Fruit fly (Drosophila melanogaster) whole organism, embryonic: ENCODE results near the gene CG6398.
A peak's percentile ranks its signal among the peaks of the same experiment; 100 is the strongest.

Experiments
- Bgb ChIP-seq: fragments of 200-800 bp; sonication (Bioruptor generic); IDR thresholded peaks from 2 replicates; pipeline ENCODE4 v1.3.6; 2022; ENCODE audit warnings: missing biosample characterization, missing genetic modification characterization; ENCODE audit not compliant: partially characterized antibody
- Blimp-1 ChIP-seq: fragments of 200-800 bp; sonication (Bioruptor generic); optimal IDR thresholded peaks from 3 replicates; lab custom pipeline; 2018; ENCODE audit warnings: missing biosample characterization, missing genetic modification characterization, mild to moderate bottlenecking, moderate library complexity, missing genetic modification reagents
- CG10267 ChIP-seq: fragments of 200-800 bp; sonication (Bioruptor generic); optimal IDR thresholded peaks from 2 replicates; lab custom pipeline; 2018; ENCODE audit warnings: missing biosample characterization, mild to moderate bottlenecking, missing genetic modification characterization, moderate library complexity
- CG11560 ChIP-seq: fragments of 200-800 bp; sonication (Bioruptor generic); IDR thresholded peaks from 3 replicates; pipeline ENCODE4 v1.3.6; 2022; ENCODE audit warnings: missing biosample characterization, missing genetic modification characterization
- CG12391 ChIP-seq: fragments of 200-800 bp; sonication (Bioruptor generic); optimal IDR thresholded peaks from 3 replicates; lab custom pipeline; 2018; ENCODE audit warnings: missing biosample characterization, mild to moderate bottlenecking, missing genetic modification characterization, moderate library complexity
- CG12659 ChIP-seq: fragments of 200-800 bp; sonication (Bioruptor generic); optimal IDR thresholded peaks from 3 replicates; lab custom pipeline; 2017; ENCODE audit warnings: mild to moderate bottlenecking, missing biosample characterization, missing genetic modification reagents, missing genetic modification characterization
- CG12744 ChIP-seq: fragments of 200-800 bp; sonication (Bioruptor generic); optimal IDR thresholded peaks from 2 replicates; lab custom pipeline; 2016; ENCODE audit warnings: missing biosample characterization, missing genetic modification characterization
- CG15601 ChIP-seq: fragments of 200-800 bp; sonication (Bioruptor generic); optimal IDR thresholded peaks from 3 replicates; lab custom pipeline; 2019; ENCODE audit warnings: missing biosample characterization, mild to moderate bottlenecking, missing genetic modification characterization, moderate library complexity
- CG15696 ChIP-seq: fragments of 200-800 bp; sonication (Bioruptor generic); optimal IDR thresholded peaks from 2 replicates; lab custom pipeline; 2019; ENCODE audit warnings: missing biosample characterization, mild to moderate bottlenecking, missing genetic modification characterization, moderate library complexity
- CG1602 ChIP-seq: fragments of 200-800 bp; sonication (Bioruptor generic); optimal IDR thresholded peaks from 3 replicates; lab custom pipeline; 2016; ENCODE audit warnings: missing biosample characterization, missing genetic modification characterization
- CG1603 ChIP-seq: fragments of 200-800 bp; sonication (Bioruptor generic); optimal IDR thresholded peaks from 2 replicates; lab custom pipeline; 2019; ENCODE audit warnings: missing biosample characterization, mild to moderate bottlenecking, missing genetic modification characterization, moderate library complexity
- CG16813 ChIP-seq: fragments of 200-800 bp; sonication (Bioruptor generic); IDR thresholded peaks from 3 replicates; pipeline ENCODE4 v1.3.6; 2022; ENCODE audit warnings: missing biosample characterization, missing genetic modification characterization; ENCODE audit not compliant: partially characterized antibody
- CG17361 ChIP-seq: fragments of 200-800 bp; sonication (Bioruptor generic); IDR thresholded peaks from 3 replicates; pipeline ENCODE4 v1.3.6; 2022; ENCODE audit warnings: missing biosample characterization, missing genetic modification characterization
- CG2116 ChIP-seq: fragments of 200-800 bp; sonication (Bioruptor generic); optimal IDR thresholded peaks from 3 replicates; lab custom pipeline; 2018; ENCODE audit warnings: missing biosample characterization, mild to moderate bottlenecking, missing genetic modification characterization
- CG30020 ChIP-seq: fragments of 200-800 bp; optimal IDR thresholded peaks from 2 replicates; lab custom pipeline; 2019; ENCODE audit warnings: missing biosample characterization, mild to moderate bottlenecking, missing genetic modification characterization, moderate library complexity
- CG31224 ChIP-seq: fragments of 200-800 bp; sonication (Bioruptor generic); IDR thresholded peaks from 2 replicates; pipeline ENCODE4 v1.3.6; 2022; ENCODE audit warnings: missing biosample characterization, missing genetic modification characterization
- CG8924 ChIP-seq: fragments of 200-800 bp; optimal IDR thresholded peaks from 3 replicates; lab custom pipeline; 2019; ENCODE audit warnings: missing biosample characterization, mild to moderate bottlenecking, missing genetic modification characterization, moderate library complexity
- CG9797 ChIP-seq: fragments of 200-800 bp; sonication (Bioruptor generic); optimal IDR thresholded peaks from 3 replicates; lab custom pipeline; 2018; ENCODE audit warnings: missing biosample characterization, mild to moderate bottlenecking, missing genetic modification characterization
- CG9876 ChIP-seq: fragments of 200-800 bp; sonication (Bioruptor generic); optimal IDR thresholded peaks from 2 replicates; lab custom pipeline; 2016; ENCODE audit warnings: missing biosample characterization, missing genetic modification characterization
- CkIIα-i1 ChIP-seq: fragments of 200-800 bp; sonication (Bioruptor generic); IDR thresholded peaks from 2 replicates; pipeline ENCODE4 v1.3.6; 2022; ENCODE audit warnings: missing biosample characterization, missing genetic modification characterization
- CoRest ChIP-seq: fragments of 200-800 bp; sonication (Bioruptor generic); optimal IDR thresholded peaks from 3 replicates; lab custom pipeline; 2018; ENCODE audit warnings: missing biosample characterization, mild to moderate bottlenecking, missing genetic modification characterization, moderate library complexity
- Deaf1 ChIP-seq: fragments of 200-800 bp; optimal IDR thresholded peaks from 3 replicates; lab custom pipeline; 2019; ENCODE audit warnings: missing biosample characterization, mild to moderate bottlenecking, missing genetic modification characterization, moderate library complexity
- Fer3 ChIP-seq: fragments of 200-800 bp; sonication (Bioruptor generic); optimal IDR thresholded peaks from 2 replicates; lab custom pipeline; 2018; ENCODE audit warnings: missing biosample characterization, mild to moderate bottlenecking, missing genetic modification characterization, moderate library complexity
- H2.0 ChIP-seq: fragments of 200-800 bp; sonication (Bioruptor generic); IDR thresholded peaks from 2 replicates; pipeline ENCODE4 v1.3.6; 2022; ENCODE audit warnings: missing biosample characterization, missing genetic modification characterization
- HLH3B ChIP-seq: fragments of 200-800 bp; sonication (Bioruptor generic); IDR thresholded peaks from 2 replicates; pipeline ENCODE4 v1.3.6; 2022; ENCODE audit warnings: missing biosample characterization, missing genetic modification characterization
- PHDP ChIP-seq: fragments of 200-800 bp; sonication (Bioruptor generic); optimal IDR thresholded peaks from 3 replicates; lab custom pipeline; 2018; ENCODE audit warnings: missing biosample characterization, mild to moderate bottlenecking, missing genetic modification characterization, moderate library complexity
- Trl ChIP-seq, 3 experiments: fragments of >200 bp in 2 of 3; fragments of 200-800 bp in 1 of 3; sonication (Bioruptor generic) in 1 of 3; optimal IDR thresholded peaks; 2 replicates in 1 of 3; 3 replicates in 2 of 3; lab custom pipeline; 2016 to 2017; ENCODE audit warnings: missing biosample characterization in 1 of 3, missing genetic modification characterization in 1 of 3
- abd-A ChIP-seq: fragments of 200-800 bp; sonication (Bioruptor generic); optimal IDR thresholded peaks from 3 replicates; lab custom pipeline; 2019; ENCODE audit warnings: missing biosample characterization, mild to moderate bottlenecking, missing genetic modification characterization, moderate library complexity
- bcd ChIP-seq: fragments of 200-800 bp; sonication (Bioruptor generic); optimal IDR thresholded peaks from 2 replicates; lab custom pipeline; 2017; ENCODE audit warnings: missing biosample characterization, mild to moderate bottlenecking, missing genetic modification characterization
- bsh ChIP-seq, 2 experiments: fragments of 200-800 bp; sonication (Bioruptor generic); optimal IDR thresholded peaks; 2 replicates each; lab custom pipeline; 2017 to 2018; ENCODE audit warnings: mild to moderate bottlenecking in 2 of 2, missing biosample characterization in 2 of 2, missing genetic modification characterization in 2 of 2, moderate library complexity in 1 of 2
- btn ChIP-seq: fragments of 200-800 bp; sonication (Bioruptor generic); optimal IDR thresholded peaks from 2 replicates; lab custom pipeline; 2016; ENCODE audit warnings: missing biosample characterization, missing genetic modification characterization
- ci ChIP-seq: fragments of 200-800 bp; sonication (Bioruptor generic); IDR thresholded peaks from 3 replicates; pipeline ENCODE4 v1.3.6; 2022; ENCODE audit warnings: missing biosample characterization, missing genetic modification characterization
- en ChIP-seq: fragments of 200-800 bp; sonication (Bioruptor generic); optimal IDR thresholded peaks from 2 replicates; lab custom pipeline; 2016; ENCODE audit warnings: missing biosample characterization, missing genetic modification characterization
- gem ChIP-seq: fragments of 200-800 bp; sonication (Bioruptor generic); optimal IDR thresholded peaks from 2 replicates; lab custom pipeline; 2019; ENCODE audit warnings: missing biosample characterization, mild to moderate bottlenecking, missing genetic modification characterization, moderate library complexity
- h ChIP-seq: fragments of >200 bp; optimal IDR thresholded peaks from 2 replicates; lab custom pipeline; 2017
- insv ChIP-seq, 2 experiments: fragments of 200-800 bp; sonication (Bioruptor generic); optimal IDR thresholded peaks; 3 replicates each; lab custom pipeline; 2016 to 2018; ENCODE audit warnings: missing biosample characterization in 2 of 2, missing genetic modification characterization in 2 of 2
- jing ChIP-seq: fragments of 200-800 bp; sonication (Bioruptor generic); optimal IDR thresholded peaks from 2 replicates; lab custom pipeline; 2018; ENCODE audit warnings: missing biosample characterization, mild to moderate bottlenecking, missing genetic modification characterization
- kah ChIP-seq: fragments of 200-800 bp; sonication (Bioruptor generic); optimal IDR thresholded peaks from 2 replicates; lab custom pipeline; 2018; ENCODE audit warnings: missing biosample characterization, mild to moderate bottlenecking, missing genetic modification characterization
- kay ChIP-seq: fragments of 200-800 bp; sonication (Bioruptor generic); optimal IDR thresholded peaks from 2 replicates; lab custom pipeline; 2016; ENCODE audit warnings: missing biosample characterization, missing genetic modification characterization
- lilli ChIP-seq: fragments of 200-800 bp; sonication (Bioruptor generic); optimal IDR thresholded peaks from 3 replicates; lab custom pipeline; 2016; ENCODE audit warnings: missing biosample characterization, missing genetic modification characterization
- mam ChIP-seq: fragments of 200-800 bp; sonication (Bioruptor generic); optimal IDR thresholded peaks from 3 replicates; lab custom pipeline; 2016; ENCODE audit warnings: missing biosample characterization, missing genetic modification characterization
- nerfin-1 ChIP-seq: fragments of 200-800 bp; sonication (Bioruptor generic); optimal IDR thresholded peaks from 3 replicates; lab custom pipeline; 2019; ENCODE audit warnings: missing biosample characterization, mild to moderate bottlenecking, missing genetic modification characterization, moderate library complexity
- nmo ChIP-seq: fragments of 200-800 bp; sonication (Bioruptor generic); optimal IDR thresholded peaks from 2 replicates; lab custom pipeline; 2018; ENCODE audit warnings: missing biosample characterization, mild to moderate bottlenecking, missing genetic modification characterization, moderate library complexity
- otp ChIP-seq: fragments of 200-800 bp; sonication (Bioruptor generic); IDR thresholded peaks from 3 replicates; pipeline ENCODE4, ENCODE4 v1.3.6; 2022; ENCODE audit warnings: missing biosample characterization, missing genetic modification characterization
- pho ChIP-seq: fragments of 200-800 bp; sonication (Bioruptor generic); optimal IDR thresholded peaks from 2 replicates; lab custom pipeline; 2016; ENCODE audit warnings: missing biosample characterization, missing genetic modification characterization
- pita ChIP-seq: fragments of 200-800 bp; sonication (Bioruptor generic); optimal IDR thresholded peaks from 2 replicates; lab custom pipeline; 2017; ENCODE audit warnings: missing biosample characterization, mild to moderate bottlenecking, missing genetic modification characterization
- pnt ChIP-seq: fragments of 200-800 bp; sonication (Bioruptor generic); optimal IDR thresholded peaks from 3 replicates; lab custom pipeline; 2016; ENCODE audit warnings: missing biosample characterization, missing genetic modification characterization
- pzg ChIP-seq: fragments of 200-800 bp; sonication (Bioruptor generic); optimal IDR thresholded peaks from 3 replicates; lab custom pipeline; 2018; ENCODE audit warnings: missing biosample characterization, mild to moderate bottlenecking, missing genetic modification characterization, moderate library complexity
- slbo ChIP-seq: fragments of 200-800 bp; sonication (Bioruptor generic); IDR thresholded peaks from 2 replicates; pipeline ENCODE4 v1.3.6; 2022; ENCODE audit warnings: missing biosample characterization, missing genetic modification characterization
- zen2 ChIP-seq: fragments of 200-800 bp; sonication (Bioruptor generic); IDR thresholded peaks from 3 replicates; pipeline ENCODE4 v1.3.6; 2022; ENCODE audit warnings: missing biosample characterization, missing genetic modification characterization; ENCODE audit not compliant: partially characterized antibody

Gene CG6398

DNA sequence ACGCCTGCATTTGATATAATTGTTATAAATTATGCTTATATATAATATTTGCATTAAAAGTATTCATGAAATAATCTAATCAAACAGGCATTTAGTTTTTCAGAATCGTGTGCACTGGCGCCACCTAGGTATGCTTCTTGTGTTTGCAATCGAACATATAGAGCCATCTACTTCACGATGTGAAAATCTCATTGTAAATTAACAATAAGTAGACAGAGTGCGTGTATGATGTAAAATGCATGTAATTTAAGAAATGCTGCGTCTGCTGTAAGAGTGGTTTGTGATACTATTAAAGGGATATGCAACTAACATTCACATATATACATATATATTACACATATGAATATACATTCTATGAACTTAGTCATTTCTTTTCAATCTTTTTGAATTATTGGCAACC lies 10.4 kb upstream of the CG6398 start (continued):
- no peak for TF ChIP-seq Fer3 (tag; lab: Kevin White, UChicago)
- peak; percentile 48; the same call in 1 of the 3 replicates for TF ChIP-seq CG11560 (tag; lab: Robert Waterston, UW)
- TF ChIP-seq pnt, result peak; percentile 19
- TF ChIP-seq CG30020, result no peak
- TF ChIP-seq bcd (GFP tag; lab: Kevin White, UChicago), result peak; percentile 14
- TF ChIP-seq h (lab: Kevin White, UChicago), result no peak
- no peak for TF ChIP-seq CG12744 (GFP tag; lab: Kevin White, UChicago)
- no peak for TF ChIP-seq Deaf1
- TF ChIP-seq kah (GFP tag; lab: Kevin White, UChicago), result no peak
- TF ChIP-seq abd-A (tag; lab: Kevin White, UChicago), result peak; percentile 40
- no peak for TF ChIP-seq PHDP (tag; lab: Kevin White, UChicago)
- TF ChIP-seq gem (tag; lab: Kevin White, UChicago), result peak; percentile 35
- peak; percentile 19 for TF ChIP-seq CG12659 (GFP tag; lab: Kevin White, UChicago)
- 0 out of 2 replicates have a peak, but pooled peaks have one; percentile 21 for TF ChIP-seq H2.0 (GFP tag; lab: Robert Waterston, UW)
- no peak for TF ChIP-seq nerfin-1
- TF ChIP-seq Trl (optimal IDR thresholded peaks at IDR 0.05; lab: Kevin White, UChicago), result no peak
- TF ChIP-seq Trl (GFP tag; optimal IDR thresholded peaks at IDR 0.05; lab: Kevin White, UChicago), result no peak
- 0 out of 3 replicates have a peak, but pooled peaks have one; percentile 33 for TF ChIP-seq CG16813 (GFP tag; lab: Robert Waterston, UW)
- peak; percentile 35 for TF ChIP-seq lilli (GFP tag; lab: Kevin White, UChicago)
- TF ChIP-seq otp (GFP tag; lab: Robert Waterston, UW), result no peak
- TF ChIP-seq CG17361 (GFP tag; lab: Robert Waterston, UW), result peak; percentile 39; the same call in 1 of the 3 replicates
- TF ChIP-seq pita (GFP tag; lab: Kevin White, UChicago), result peak; percentile 70
- peak; percentile 49 for TF ChIP-seq CoRest (tag; lab: Kevin White, UChicago)
- TF ChIP-seq Blimp-1 (GFP tag; lab: Kevin White, UChicago), result peak; percentile 26
- peak in 1 of 2 experiments; percentile 2 for TF ChIP-seq bsh (GFP tag; optimal IDR thresholded peaks at IDR 0.05; lab: Kevin White, UChicago)
- no peak for TF ChIP-seq btn (GFP tag; lab: Kevin White, UChicago)
- TF ChIP-seq CG8924 (tag; lab: Kevin White, UChicago), result no peak
- TF ChIP-seq slbo (GFP tag; lab: Robert Waterston, UW), result peak; percentile 59; the same call in 1 of the 2 replicates
- peak; percentile 17 for TF ChIP-seq pzg
- no peak for TF ChIP-seq pho (GFP tag; lab: Kevin White, UChicago)
- no peak for TF ChIP-seq CG9797 (GFP tag; lab: Kevin White, UChicago)
- TF ChIP-seq CG12391, result peak; percentile 19
- no peak for TF ChIP-seq en (GFP tag; lab: Kevin White, UChicago)
- TF ChIP-seq CG10267 (tag; lab: Kevin White, UChicago), result peak; percentile 25
- TF ChIP-seq insv (GFP tag; optimal IDR thresholded peaks at IDR 0.05; lab: Kevin White, UChicago), result peak in 1 of 2 experiments; percentile 59
- no peak for TF ChIP-seq CG2116 (GFP tag; lab: Kevin White, UChicago)
- TF ChIP-seq nmo (GFP tag; lab: Kevin White, UChicago), result peak; percentile 44
- TF ChIP-seq CG31224 (GFP tag; lab: Robert Waterston, UW), result no peak
- no peak for TF ChIP-seq zen2 (GFP tag; lab: Robert Waterston, UW)
- peak; percentile 16 for TF ChIP-seq mam
- TF ChIP-seq ci (GFP tag; lab: Robert Waterston, UW), result 0 out of 3 replicates have a peak, but pooled peaks have one; percentile 40
- TF ChIP-seq CG1602 (GFP tag; lab: Kevin White, UChicago), result peak; percentile 35
- peak; percentile 49 for TF ChIP-seq CG15601
- peak; percentile 48 for TF ChIP-seq CG9876 (GFP tag; lab: Kevin White, UChicago)
- TF ChIP-seq Bgb (GFP tag; lab: Robert Waterston, UW), result peak; percentile 56
- peak; percentile 58 for TF ChIP-seq kay
- TF ChIP-seq CG15696 (tag; lab: Kevin White, UChicago), result peak; percentile 51
- TF ChIP-seq CG1603 (tag; lab: Kevin White, UChicago), result peak; percentile 52
- TF ChIP-seq jing, result no peak
- no peak for TF ChIP-seq HLH3B
- TF ChIP-seq CkIIα-i1 (GFP tag; lab: Robert Waterston, UW), result no peak
